Worm (Caenorhabditis elegans): ENCODE data around the gene F32A5.8.

Gene F32A5.8

ce11 chrII:7289923-7290476 lies 34.1 kb downstream of the F32A5.8 start, which contains the start of gene C30G12.2:
C30G12.2 (plus strand) TSS chrII:7290426.
- TF ChIP-seq nhr-43 (tag; optimal IDR thresholded peaks at IDR 0.05; ENCODE audit: poor library complexity, severe bottlenecking), result no peak
- no peak for TF ChIP-seq fkh-2 (tag; optimal IDR thresholded peaks at IDR 0.05)
- TF ChIP-seq nhr-77 (tag; optimal IDR thresholded peaks at IDR 0.05), result no peak
- TF ChIP-seq nfya-1 (tag; optimal IDR thresholded peaks at IDR 0.05; ENCODE audit: insufficient read depth), result no peak
- TF ChIP-seq hmg-11 (tag; optimal IDR thresholded peaks at IDR 0.05), result no peak
- TF ChIP-seq pha-4 (tag; optimal IDR thresholded peaks at IDR 0.05), result no peak
- no peak for TF ChIP-seq ceh-9 (tag; optimal IDR thresholded peaks at IDR 0.05)
- peak; percentile 92 for TF ChIP-seq pqm-1 (tag; optimal IDR thresholded peaks at IDR 0.05)
- TF ChIP-seq nhr-12 (tag; optimal IDR thresholded peaks at IDR 0.05), result no peak
- no peak for TF ChIP-seq zag-1 (tag; optimal IDR thresholded peaks at IDR 0.05)
- TF ChIP-seq lin-15B (tag; optimal IDR thresholded peaks at IDR 0.05), result no peak
- TF ChIP-seq nhr-76 (tag; optimal IDR thresholded peaks at IDR 0.05), result no peak
- no peak for TF ChIP-seq ceh-16 (tag; optimal IDR thresholded peaks at IDR 0.05)
- peak; percentile 85 for TF ChIP-seq elt-2 (tag; optimal IDR thresholded peaks at IDR 0.05)
- TF ChIP-seq fos-1 (tag; optimal IDR thresholded peaks at IDR 0.05), result no peak
- no peak for TF ChIP-seq elt-3 (tag; optimal IDR thresholded peaks at IDR 0.05)
- TF ChIP-seq lsy-12 (tag; optimal IDR thresholded peaks at IDR 0.05), result no peak

- TF ChIP-seq lsy-12 (tag; optimal IDR thresholded peaks at IDR 0.05) (no peak), lin-15B (tag; optimal IDR thresholded peaks at IDR 0.05) (no peak), nhr-12 (tag; optimal IDR thresholded peaks at IDR 0.05) (no peak), ceh-28 (tag; optimal IDR thresholded peaks at IDR 0.05) (no peak), egl-5 (tag; optimal IDR thresholded peaks at IDR 0.05) (no peak), sea-2 (GFP tag; optimal IDR thresholded peaks at IDR 0.05) (no peak), elt-3 (tag; optimal IDR thresholded peaks at IDR 0.05) (no peak), elt-1 (tag; optimal IDR thresholded peaks at IDR 0.05) (no peak), ztf-4 (tag; optimal IDR thresholded peaks at IDR 0.05) (no peak), pqm-1 (tag; optimal IDR thresholded peaks at IDR 0.05) (no peak), pha-4 (tag; optimal IDR thresholded peaks at IDR 0.05) (no peak), mml-1 (tag; optimal IDR thresholded peaks at IDR 0.05) (no peak), aly-2 (tag; optimal IDR thresholded peaks at IDR 0.05) (no peak), fkh-2 (tag; optimal IDR thresholded peaks at IDR 0.05) (no peak), nhr-237 (tag; optimal IDR thresholded peaks at IDR 0.05) (no peak), ztf-11 (tag; optimal IDR thresholded peaks at IDR 0.05) (no peak)
These were observed 40.0 kb downstream of the F32A5.8 start, which contains the start of gene C30G12.6 for ce11 chrII:7295917-7296316. C30G12.6 (minus strand) TSS chrII:7296017.

DNA sequence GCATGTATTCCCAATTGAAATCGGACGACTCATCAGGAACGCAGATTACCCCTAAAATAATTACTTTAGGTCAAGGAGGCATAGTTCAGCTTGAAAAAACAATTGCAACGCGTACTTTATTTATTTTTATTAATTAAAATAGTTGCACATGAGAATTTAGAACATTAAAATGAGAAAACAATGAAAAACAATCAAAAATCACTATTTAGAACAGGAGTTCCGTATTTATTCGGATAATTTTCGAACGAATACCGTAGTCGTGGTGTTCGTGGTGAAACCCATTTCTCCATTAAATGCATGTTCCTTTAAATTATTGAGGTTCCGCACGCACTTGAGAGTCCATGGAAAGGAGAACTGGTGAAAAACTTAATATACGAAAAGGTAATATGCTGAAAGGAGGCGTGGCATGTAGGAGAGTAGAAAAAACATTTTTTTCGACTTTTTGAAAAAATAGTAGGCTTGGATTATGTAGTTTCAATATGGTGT lies 42.3 kb downstream of the F32A5.8 start, which contains the start of gene puf-8:
TSS of gene puf-8 (minus strand) at position 51 of the 486 bp plus-strand sequence.
- TF ChIP-seq pqm-1 (tag; optimal IDR thresholded peaks at IDR 0.05) (no peak), elt-2 (tag; optimal IDR thresholded peaks at IDR 0.05) (no peak), egl-5 (tag; optimal IDR thresholded peaks at IDR 0.05) (no peak)

DNA sequence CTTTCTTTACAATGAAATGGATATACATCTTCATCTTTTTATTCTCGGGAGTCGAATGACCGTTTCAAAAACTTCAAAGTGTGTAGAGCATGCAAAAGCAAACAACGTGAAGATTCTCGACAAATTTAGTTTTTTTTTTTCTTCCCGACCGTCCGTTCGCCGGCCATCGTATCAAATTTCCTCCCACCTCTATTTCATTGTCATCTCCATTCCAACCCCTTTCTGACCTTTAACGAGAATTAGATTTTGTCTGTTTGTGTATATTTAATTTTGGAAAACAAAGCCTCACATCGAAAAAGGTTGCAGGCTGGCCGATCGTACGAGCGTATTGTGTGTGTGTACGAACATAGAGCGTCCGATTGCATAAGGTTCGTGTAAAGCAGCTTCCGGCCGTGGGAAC lies 43.1 kb downstream of the F32A5.8 start, which contains the start of gene C30G12.1:
TSS of gene C30G12.1 (plus strand) at position 301 of the 400 bp plus-strand sequence.
- no peak for TF ChIP-seq ceh-16 (tag; optimal IDR thresholded peaks at IDR 0.05)
- no peak for TF ChIP-seq ZK546.5 (tag; optimal IDR thresholded peaks at IDR 0.05)
- no peak for TF ChIP-seq ceh-28 (tag; optimal IDR thresholded peaks at IDR 0.05)
- TF ChIP-seq mdl-1 (tag; optimal IDR thresholded peaks at IDR 0.05), result no peak
- no peak for TF ChIP-seq nhr-76 (tag; optimal IDR thresholded peaks at IDR 0.05)
- TF ChIP-seq egl-27 (tag; optimal IDR thresholded peaks at IDR 0.05), result no peak
- no peak for TF ChIP-seq mml-1 (tag; optimal IDR thresholded peaks at IDR 0.05)
- TF ChIP-seq elt-1 (tag; optimal IDR thresholded peaks at IDR 0.05), result no peak
- TF ChIP-seq R02D3.7 (tag; optimal IDR thresholded peaks at IDR 0.05), result no peak
- no peak for TF ChIP-seq lsy-12 (tag; optimal IDR thresholded peaks at IDR 0.05)
- no peak for TF ChIP-seq elt-3 (tag; optimal IDR thresholded peaks at IDR 0.05)
- no peak for TF ChIP-seq skn-1 (tag; optimal IDR thresholded peaks at IDR 0.05)
- TF ChIP-seq unc-62 (GFP tag; optimal IDR thresholded peaks at IDR 0.05), result no peak
- TF ChIP-seq ceh-9 (tag; optimal IDR thresholded peaks at IDR 0.05), result no peak
- TF ChIP-seq ama-1 (optimal IDR thresholded peaks at IDR 0.05), result no peak
- TF ChIP-seq tbx-2 (tag; optimal IDR thresholded peaks at IDR 0.05), result no peak
- TF ChIP-seq egl-5 (tag; optimal IDR thresholded peaks at IDR 0.05), result no peak
- TF ChIP-seq nhr-43 (tag; optimal IDR thresholded peaks at IDR 0.05; ENCODE audit: poor library complexity, severe bottlenecking), result no peak
- TF ChIP-seq nhr-25 (tag; optimal IDR thresholded peaks at IDR 0.05), result no peak
- no peak for TF ChIP-seq nhr-237 (tag; optimal IDR thresholded peaks at IDR 0.05)
